Worm (Caenorhabditis elegans): Measurements from ENCODE around the gene F16G10.6.

F16G10.6 gene

ce11 chrII:2378465-2379009 is 886 bp upstream of the F16G10.6 start (continued):
- TF ChIP-seq nhr-28 (tag; optimal IDR thresholded peaks at IDR 0.05), result peak; percentile 95
- peak; percentile 98 for TF ChIP-seq tra-1 (GFP tag; IDR thresholded peaks at IDR 0.05)
- no peak for TF ChIP-seq mep-1 (tag; optimal IDR thresholded peaks at IDR 0.05)
- TF ChIP-seq zfp-2 (tag; optimal IDR thresholded peaks at IDR 0.05), result no peak
- TF ChIP-seq dpl-1 (GFP tag; optimal IDR thresholded peaks at IDR 0.05), result peak; percentile 35
- TF ChIP-seq nhr-102 (tag; optimal IDR thresholded peaks at IDR 0.05), result peak; percentile 97
- TF ChIP-seq lsy-2 (tag; optimal IDR thresholded peaks at IDR 0.05), result peak; percentile 89 to 94
- TF ChIP-seq egl-27 (tag; optimal IDR thresholded peaks at IDR 0.05), result no peak
- TF ChIP-seq sdz-12 (GFP tag; optimal IDR thresholded peaks at IDR 0.05), result no peak
- 0 out of 2 replicates have a peak, but pooled peaks have one; percentile 7 for TF ChIP-seq madf-9 (GFP tag; conservative IDR thresholded peaks at IDR 0.05)
- TF ChIP-seq skn-1 (tag; optimal IDR thresholded peaks at IDR 0.05), result no peak
- peak; percentile 77; the same call in 1 of the 2 replicates for TF ChIP-seq saeg-2 (GFP tag; IDR thresholded peaks at IDR 0.05)
- TF ChIP-seq ZK337.2 (GFP tag; IDR thresholded peaks at IDR 0.05), result 0 out of 2 replicates have a peak, but pooled peaks have one; percentile 31
- TF ChIP-seq nhr-25 (tag; optimal IDR thresholded peaks at IDR 0.05; ENCODE audit: borderline replicate concordance, insufficient read depth), result no peak
- TF ChIP-seq mxl-3 (GFP tag; optimal IDR thresholded peaks at IDR 0.05), result peak; percentile 66
- TF ChIP-seq tag-97 (GFP tag; IDR thresholded peaks at IDR 0.05), result no peak
- peak in 1 of 2 experiments; percentile 98 for TF ChIP-seq daf-16 (GFP tag; optimal IDR thresholded peaks at IDR 0.05)
- TF ChIP-seq daf-16 (tag; optimal IDR thresholded peaks at IDR 0.05), result peak; percentile 94
- TF ChIP-seq nhr-42 (GFP tag; IDR thresholded peaks at IDR 0.05), result peak; percentile 81
- TF ChIP-seq ceh-32 (tag; optimal IDR thresholded peaks at IDR 0.05; ENCODE audit: poor library complexity), result no peak
- no peak; the same call in 1 of the 2 replicates for TF ChIP-seq lin-38 (GFP tag; IDR thresholded peaks at IDR 0.05)
- TF ChIP-seq F10B5.3 (tag; optimal IDR thresholded peaks at IDR 0.05), result no peak
- TF ChIP-seq nhr-237 (tag; optimal IDR thresholded peaks at IDR 0.05), result no peak
- TF ChIP-seq daf-12 (tag; optimal IDR thresholded peaks at IDR 0.05), result no peak
- peak; percentile 100 for TF ChIP-seq php-3 (GFP tag; IDR thresholded peaks at IDR 0.05)
- no peak for TF ChIP-seq fkh-10 (GFP tag; optimal IDR thresholded peaks at IDR 0.05)
- peak; percentile 84; the same call in 1 of the 2 replicates for TF ChIP-seq ceh-20 (GFP tag; IDR thresholded peaks at IDR 0.05)
- peak; percentile 27 for TF ChIP-seq lin-13 (GFP tag; optimal IDR thresholded peaks at IDR 0.05)
- no peak for TF ChIP-seq rbr-2 (tag; optimal IDR thresholded peaks at IDR 0.05)
- peak; percentile 55; the same call in 1 of the 2 replicates for TF ChIP-seq T26A8.4 (GFP tag; IDR thresholded peaks at IDR 0.05)
- no peak for TF ChIP-seq F37D6.2 (tag; optimal IDR thresholded peaks at IDR 0.05)
- TF ChIP-seq hlh-30 (tag; optimal IDR thresholded peaks at IDR 0.05; ENCODE audit: insufficient read depth), result no peak
- no peak for TF ChIP-seq ama-1 (optimal IDR thresholded peaks at IDR 0.05)

ce11 chrII:2374973-2375372 is 2.7 kb downstream of the F16G10.6 start, which contains the start of gene F16G10.2:
F16G10.2 (plus strand) TSS chrII:2375273.
- TF ChIP-seq unc-62 (GFP tag; optimal IDR thresholded peaks at IDR 0.05 in 1 of 2), result peak in 1 of 2 experiments; percentile 79
- no peak for TF ChIP-seq unc-62 (tag; optimal IDR thresholded peaks at IDR 0.05)
- TF ChIP-seq snpc-1.2 (GFP tag; IDR thresholded peaks at IDR 0.05), result no peak
- no peak for TF ChIP-seq ceh-28 (tag; optimal IDR thresholded peaks at IDR 0.05)
- TF ChIP-seq ceh-82 (tag; optimal IDR thresholded peaks at IDR 0.05), result no peak
- no peak for TF ChIP-seq nhr-10 (tag; optimal IDR thresholded peaks at IDR 0.05)

- TF ChIP-seq skn-1 (tag; optimal IDR thresholded peaks at IDR 0.05) (no peak), aha-1 (tag) (peak; percentile 66)
Measured at ce11 chrII:2372090-2372489, 5.6 kb downstream of the F16G10.6 start, which contains the start of gene F16G10.3. F16G10.3 (plus strand) TSS chrII:2372390.

Measured in whole organism, L4 larva.